Fruit fly (Drosophila melanogaster) whole organism, embryonic: Measurements from ENCODE around the gene CG31267.

Source experiments
- Aef1 ChIP-seq: fragments of 200-800 bp; sonication (Bioruptor generic); IDR thresholded peaks from 3 replicates; pipeline ENCODE4 v1.3.6; 2022; ENCODE audit warnings: missing biosample characterization, missing genetic modification characterization
- Awh ChIP-seq: fragments of 200-800 bp; sonication (Bioruptor generic); IDR thresholded peaks from 2 replicates; pipeline ENCODE4, ENCODE4 v1.3.6; 2022; ENCODE audit warnings: missing biosample characterization, missing genetic modification characterization
- B-H1 ChIP-seq: fragments of 200-800 bp; sonication (Bioruptor generic); IDR thresholded peaks from 3 replicates; pipeline ENCODE4 v1.3.6; 2022; ENCODE audit warnings: missing biosample characterization, missing genetic modification characterization
- CG10366 ChIP-seq: fragments of 200-800 bp; sonication (Bioruptor generic); IDR thresholded peaks from 2 replicates; pipeline ENCODE4 v1.3.6; 2022; ENCODE audit warnings: missing biosample characterization, missing genetic modification characterization
- CG11085 ChIP-seq: fragments of 200-800 bp; sonication (Bioruptor generic); IDR thresholded peaks from 2 replicates; pipeline ENCODE4 v1.3.6; 2022; ENCODE audit warnings: missing biosample characterization, missing genetic modification characterization
- CG11093 ChIP-seq: fragments of 200-800 bp; sonication (Bioruptor generic); IDR thresholded peaks from 3 replicates; pipeline ENCODE4 v1.3.6; 2022; ENCODE audit warnings: missing biosample characterization, missing genetic modification characterization
- CG11398 ChIP-seq: fragments of 200-800 bp; sonication (Bioruptor generic); optimal IDR thresholded peaks from 2 replicates; lab custom pipeline; 2016; ENCODE audit warnings: missing biosample characterization, missing genetic modification characterization
- CG1233 ChIP-seq: fragments of 200-800 bp; sonication (Bioruptor generic); optimal IDR thresholded peaks from 4 replicates; lab custom pipeline; 2018; ENCODE audit warnings: missing biosample characterization, mild to moderate bottlenecking, missing genetic modification characterization
- CG12769 ChIP-seq: fragments of 200-800 bp; sonication (Bioruptor generic); optimal IDR thresholded peaks from 2 replicates; lab custom pipeline; 2019; ENCODE audit warnings: missing biosample characterization, mild to moderate bottlenecking, missing genetic modification characterization, moderate library complexity
- CG14441 ChIP-seq: fragments of 200-800 bp; sonication (Bioruptor generic); IDR thresholded peaks from 2 replicates; pipeline ENCODE4 v1.3.6; 2022; ENCODE audit warnings: missing biosample characterization, missing genetic modification characterization
- CG1603 ChIP-seq: fragments of 200-800 bp; sonication (Bioruptor generic); optimal IDR thresholded peaks from 2 replicates; lab custom pipeline; 2019; ENCODE audit warnings: missing biosample characterization, mild to moderate bottlenecking, missing genetic modification characterization, moderate library complexity
- CG16813 ChIP-seq: fragments of 200-800 bp; sonication (Bioruptor generic); IDR thresholded peaks from 3 replicates; pipeline ENCODE4 v1.3.6; 2022; ENCODE audit warnings: missing biosample characterization, missing genetic modification characterization; ENCODE audit not compliant: partially characterized antibody
- CG17385 ChIP-seq: fragments of 200-800 bp; sonication (Bioruptor generic); optimal IDR thresholded peaks from 3 replicates; lab custom pipeline; 2018; ENCODE audit warnings: missing biosample characterization, mild to moderate bottlenecking, missing genetic modification characterization
- CG17829 ChIP-seq: fragments of 200-800 bp; optimal IDR thresholded peaks from 2 replicates; lab custom pipeline; 2019; ENCODE audit warnings: missing biosample characterization, mild to moderate bottlenecking, missing genetic modification characterization, moderate library complexity
- CG18599 ChIP-seq: fragments of 200-800 bp; sonication (Bioruptor generic); optimal IDR thresholded peaks from 3 replicates; lab custom pipeline; 2017; ENCODE audit warnings: missing biosample characterization, missing genetic modification characterization, mild to moderate bottlenecking, moderate library complexity, missing genetic modification reagents
- CG2712 ChIP-seq: fragments of 200-800 bp; optimal IDR thresholded peaks from 3 replicates; lab custom pipeline; 2019; ENCODE audit warnings: missing biosample characterization, mild to moderate bottlenecking, missing genetic modification characterization, moderate library complexity
- CG2889 ChIP-seq: fragments of 200-800 bp; sonication (Bioruptor generic); IDR thresholded peaks from 3 replicates; pipeline ENCODE4 v1.3.6; 2022; ENCODE audit warnings: missing biosample characterization, missing genetic modification characterization
- CG6272 ChIP-seq: fragments of 200-800 bp; sonication (Bioruptor generic); IDR thresholded peaks from 2 replicates; pipeline ENCODE4 v1.3.6; 2022; ENCODE audit warnings: missing biosample characterization, missing genetic modification characterization
- CG8089 ChIP-seq: fragments of 200-800 bp; sonication (Bioruptor generic); optimal IDR thresholded peaks from 3 replicates; lab custom pipeline; 2016; ENCODE audit warnings: missing biosample characterization, missing genetic modification characterization
- CG8388 ChIP-seq: fragments of 200-800 bp; sonication (Bioruptor generic); optimal IDR thresholded peaks from 2 replicates; lab custom pipeline; 2019; ENCODE audit warnings: missing biosample characterization, mild to moderate bottlenecking, missing genetic modification characterization, moderate library complexity
- CG8944 ChIP-seq: fragments of 200-800 bp; sonication (Bioruptor generic); optimal IDR thresholded peaks from 3 replicates; lab custom pipeline; 2016; ENCODE audit warnings: missing biosample characterization, missing genetic modification characterization
- CG9215 ChIP-seq: fragments of 200-800 bp; sonication (Bioruptor generic); IDR thresholded peaks from 2 replicates; pipeline ENCODE4 v1.3.6; 2022; ENCODE audit warnings: missing biosample characterization, missing genetic modification characterization
- CG9817 ChIP-seq: fragments of 200-800 bp; sonication (Bioruptor generic); optimal IDR thresholded peaks from 2 replicates; lab custom pipeline; 2018; ENCODE audit warnings: missing biosample characterization, mild to moderate bottlenecking, missing genetic modification characterization, moderate library complexity
- Ets65A ChIP-seq: fragments of 200-800 bp; sonication (Bioruptor generic); peaks from one replicate; lab custom pipeline; 2016; ENCODE audit warnings: missing biosample characterization, missing genetic modification characterization
- Gsc ChIP-seq: fragments of 200-800 bp; sonication (Bioruptor generic); IDR thresholded peaks from 2 replicates; pipeline ENCODE4 v1.3.6; 2022; ENCODE audit warnings: missing biosample characterization, missing genetic modification characterization
- Gug ChIP-seq: fragments of 200-800 bp; sonication (Bioruptor generic); IDR thresholded peaks from 4 replicates; pipeline ENCODE4 v1.3.6; 2022; ENCODE audit warnings: missing biosample characterization, missing genetic modification characterization
- Hr51 ChIP-seq, 2 experiments: fragments of 200-800 bp; sonication (Bioruptor generic); optimal IDR thresholded peaks; 2 replicates in 1 of 2; 3 replicates in 1 of 2; lab custom pipeline; 2016 to 2018; ENCODE audit warnings: missing biosample characterization in 2 of 2, missing genetic modification characterization in 2 of 2, mild to moderate bottlenecking in 1 of 2, moderate library complexity in 1 of 2
- Hr78 ChIP-seq, 2 experiments: fragments of 200-800 bp in 1 of 2; fragments of >200 bp in 1 of 2; sonication (Bioruptor generic) in 1 of 2; optimal IDR thresholded peaks; 2 replicates each; lab custom pipeline; 2017 to 2019; ENCODE audit warnings: missing biosample characterization in 2 of 2, missing genetic modification characterization in 2 of 2, mild to moderate bottlenecking in 1 of 2, moderate library complexity in 1 of 2
- Nf-YA ChIP-seq: fragments of 200-800 bp; sonication (Bioruptor generic); IDR thresholded peaks from 2 replicates; pipeline ENCODE4 v1.3.6; 2022; ENCODE audit warnings: missing biosample characterization, missing genetic modification characterization
- Nf-YC ChIP-seq: fragments of 200-800 bp; optimal IDR thresholded peaks from 3 replicates; lab custom pipeline; 2019; ENCODE audit warnings: missing biosample characterization, mild to moderate bottlenecking, missing genetic modification characterization, moderate library complexity
- Poxn ChIP-seq: fragments of 200-800 bp; sonication (Bioruptor generic); IDR thresholded peaks from 2 replicates; pipeline ENCODE4 v1.3.6; 2022; ENCODE audit warnings: missing biosample characterization, missing genetic modification characterization
- Scr ChIP-seq: fragments of 200-800 bp; sonication (Bioruptor generic); IDR thresholded peaks from 2 replicates; pipeline ENCODE4 v1.3.6; 2022; ENCODE audit warnings: missing biosample characterization, missing genetic modification characterization; ENCODE audit not compliant: partially characterized antibody
- btn ChIP-seq: fragments of 200-800 bp; sonication (Bioruptor generic); optimal IDR thresholded peaks from 2 replicates; lab custom pipeline; 2016; ENCODE audit warnings: missing biosample characterization, missing genetic modification characterization
- cad ChIP-seq: fragments of >200 bp; optimal IDR thresholded peaks from 2 replicates; lab custom pipeline; 2017; ENCODE audit warnings: missing biosample characterization, missing genetic modification characterization
- crol ChIP-seq: fragments of 200-800 bp; sonication (Bioruptor generic); IDR thresholded peaks from 2 replicates; pipeline ENCODE4 v1.3.6; 2022; ENCODE audit warnings: missing biosample characterization, missing genetic modification characterization
- esg ChIP-seq: fragments of 200-800 bp; sonication (Bioruptor generic); conservative IDR thresholded peaks from 2 replicates; pipeline ENCODE4 v1.3.6; 2022; ENCODE audit warnings: missing biosample characterization, missing genetic modification characterization
- exex ChIP-seq: fragments of 200-800 bp; sonication (Bioruptor generic); optimal IDR thresholded peaks from 4 replicates; lab custom pipeline; 2018; ENCODE audit warnings: missing biosample characterization, mild to moderate bottlenecking, missing genetic modification characterization, moderate library complexity
- fd3F ChIP-seq: fragments of 200-800 bp; sonication (Bioruptor generic); optimal IDR thresholded peaks from 2 replicates; lab custom pipeline; 2018; ENCODE audit warnings: missing biosample characterization, mild to moderate bottlenecking, missing genetic modification characterization, moderate library complexity
- ken ChIP-seq: fragments of 200-800 bp; sonication (Bioruptor generic); IDR thresholded peaks from 3 replicates; pipeline ENCODE4 v1.3.6; 2022; ENCODE audit warnings: missing biosample characterization, missing genetic modification characterization
- lov ChIP-seq, 2 experiments: fragments of 200-800 bp in 1 of 2; fragments of >200 bp in 1 of 2; sonication (Bioruptor generic) in 1 of 2; IDR thresholded peaks in 1 of 2; optimal IDR thresholded peaks in 1 of 2; 2 replicates in 1 of 2; 3 replicates in 1 of 2; pipeline versions ENCODE4 v1.3.6 to Lab custom; 2017 to 2022; ENCODE audit warnings: missing biosample characterization in 1 of 2, missing genetic modification characterization in 1 of 2
- nau ChIP-seq: fragments of 200-800 bp; sonication (Bioruptor generic); optimal IDR thresholded peaks from 3 replicates; lab custom pipeline; 2017; ENCODE audit warnings: missing biosample characterization, mild to moderate bottlenecking, missing genetic modification characterization, missing genetic modification reagents
- nerfin-1 ChIP-seq: fragments of 200-800 bp; sonication (Bioruptor generic); optimal IDR thresholded peaks from 3 replicates; lab custom pipeline; 2019; ENCODE audit warnings: missing biosample characterization, mild to moderate bottlenecking, missing genetic modification characterization, moderate library complexity
- otp ChIP-seq: fragments of 200-800 bp; sonication (Bioruptor generic); IDR thresholded peaks from 3 replicates; pipeline ENCODE4, ENCODE4 v1.3.6; 2022; ENCODE audit warnings: missing biosample characterization, missing genetic modification characterization
- pita ChIP-seq: fragments of 200-800 bp; sonication (Bioruptor generic); optimal IDR thresholded peaks from 2 replicates; lab custom pipeline; 2017; ENCODE audit warnings: missing biosample characterization, mild to moderate bottlenecking, missing genetic modification characterization
- pum ChIP-seq: fragments of 200-800 bp; sonication (Bioruptor generic); optimal IDR thresholded peaks from 2 replicates; lab custom pipeline; 2016; ENCODE audit warnings: missing biosample characterization, missing genetic modification characterization
- sens-2 ChIP-seq: fragments of 200-800 bp; sonication (Bioruptor generic); IDR thresholded peaks from 2 replicates; pipeline ENCODE4 v1.3.6; 2022; ENCODE audit warnings: missing biosample characterization, missing genetic modification characterization
- tna ChIP-seq: fragments of 200-800 bp; sonication (Bioruptor generic); IDR thresholded peaks from 2 replicates; pipeline ENCODE4 v1.3.6; 2022; ENCODE audit warnings: missing biosample characterization, missing genetic modification characterization; ENCODE audit not compliant: partially characterized antibody
- yki ChIP-seq: fragments of >200 bp; optimal IDR thresholded peaks from 3 replicates; lab custom pipeline; 2018
- zfh2 ChIP-seq: fragments of 200-800 bp; sonication (Bioruptor generic); optimal IDR thresholded peaks from 2 replicates; lab custom pipeline; 2016; ENCODE audit warnings: missing biosample characterization, missing genetic modification characterization

CG31267 gene

dm6 chr3R:17151376-17152026, 17.5 kb downstream of the CG31267 start, which contains the start of gene CG5292 (continued):
- TF ChIP-seq pita (GFP tag; lab: Kevin White, UChicago), result no peak
- no peak for TF ChIP-seq yki (lab: Kevin White, UChicago)
- TF ChIP-seq Ets65A (GFP tag; lab: Kevin White, UChicago), result peak; percentile 94
- TF ChIP-seq CG2889, result no peak
- TF ChIP-seq Hr51 (GFP tag; optimal IDR thresholded peaks at IDR 0.05; lab: Kevin White, UChicago), result peak; percentile 44 to 59
- no peak for TF ChIP-seq lov (optimal IDR thresholded peaks at IDR 0.05; lab: Kevin White, UChicago)
- 0 out of 3 replicates have a peak, but pooled peaks have one; percentile 42 for TF ChIP-seq lov (GFP tag; IDR thresholded peaks at IDR 0.05; lab: Robert Waterston, UW)
- TF ChIP-seq ken (GFP tag; lab: Robert Waterston, UW), result 0 out of 3 replicates have a peak, but pooled peaks have one; percentile 36
- TF ChIP-seq otp (GFP tag; lab: Robert Waterston, UW), result no peak
- no peak for TF ChIP-seq sens-2 (GFP tag; lab: Robert Waterston, UW)
- no peak for TF ChIP-seq nau (GFP tag; lab: Kevin White, UChicago)
- no peak for TF ChIP-seq btn
- no peak for TF ChIP-seq Gug (GFP tag; lab: Robert Waterston, UW)
- TF ChIP-seq CG17385 (GFP tag; lab: Kevin White, UChicago), result no peak
- 0 out of 2 replicates have a peak, but pooled peaks have one; percentile 16 for TF ChIP-seq CG9215
- no peak for TF ChIP-seq Gsc (GFP tag; lab: Robert Waterston, UW)
- no peak for TF ChIP-seq CG6272
- peak; percentile 50 for TF ChIP-seq CG14441 (GFP tag; lab: Robert Waterston, UW)
- peak; percentile 80 for TF ChIP-seq CG1603 (tag; lab: Kevin White, UChicago)
- peak; percentile 73 for TF ChIP-seq CG10366 (GFP tag; lab: Robert Waterston, UW)
- TF ChIP-seq Aef1 (GFP tag; lab: Robert Waterston, UW), result peak; percentile 56
- TF ChIP-seq CG2712, result peak; percentile 75
- 0 out of 2 replicates have a peak, but pooled peaks have one; percentile 9 for TF ChIP-seq tna (GFP tag; lab: Robert Waterston, UW)
- peak; percentile 43; the same call in 1 of the 2 replicates for TF ChIP-seq CG11085 (GFP tag; lab: Robert Waterston, UW)
- TF ChIP-seq CG11093, result no peak
- no peak for TF ChIP-seq CG8089 (GFP tag; lab: Kevin White, UChicago)
- no peak for TF ChIP-seq Nf-YC
- TF ChIP-seq CG1233 (GFP tag; lab: Kevin White, UChicago), result no peak
- TF ChIP-seq B-H1 (GFP tag; lab: Robert Waterston, UW), result peak; percentile 45; the same call in 1 of the 3 replicates
- peak; percentile 15 for TF ChIP-seq fd3F (GFP tag; lab: Kevin White, UChicago)
- peak; percentile 54 for TF ChIP-seq Scr (GFP tag; lab: Robert Waterston, UW)
- TF ChIP-seq exex (tag; lab: Kevin White, UChicago), result no peak
- peak; percentile 49 for TF ChIP-seq zfh2 (GFP tag; lab: Kevin White, UChicago)
- TF ChIP-seq nerfin-1, result no peak
- TF ChIP-seq esg (GFP tag; lab: Robert Waterston, UW), result peak; percentile 34; the same call in 1 of the 2 replicates
- TF ChIP-seq CG18599, result peak; percentile 59
- peak; percentile 67 for TF ChIP-seq CG17829 (tag; lab: Kevin White, UChicago)
- no peak for TF ChIP-seq CG11398 (GFP tag; lab: Kevin White, UChicago)
- TF ChIP-seq pum (GFP tag; lab: Kevin White, UChicago), result no peak
- no peak for TF ChIP-seq CG8944 (GFP tag; lab: Kevin White, UChicago)
- peak; percentile 45; the same call in 1 of the 3 replicates for TF ChIP-seq CG16813 (GFP tag; lab: Robert Waterston, UW)
- TF ChIP-seq crol (GFP tag; lab: Robert Waterston, UW), result no peak
- peak; percentile 45 for TF ChIP-seq CG9817
- TF ChIP-seq cad (GFP tag; lab: Kevin White, UChicago), result no peak
- TF ChIP-seq CG12769 (tag; lab: Kevin White, UChicago), result no peak
- no peak for TF ChIP-seq Hr78 (GFP tag; optimal IDR thresholded peaks at IDR 0.05; lab: Kevin White, UChicago)
- TF ChIP-seq CG8388 (GFP tag; lab: Kevin White, UChicago), result peak; percentile 38
- TF ChIP-seq Poxn (GFP tag; lab: Robert Waterston, UW), result no peak
- no peak for TF ChIP-seq Nf-YA (GFP tag; lab: Robert Waterston, UW)
- TF ChIP-seq Awh (GFP tag; lab: Robert Waterston, UW), result 0 out of 2 replicates have a peak, but pooled peaks have one; percentile 43
